Worm (Caenorhabditis elegans): ENCODE results near the gene col-158.

Gene col-158

DNA sequence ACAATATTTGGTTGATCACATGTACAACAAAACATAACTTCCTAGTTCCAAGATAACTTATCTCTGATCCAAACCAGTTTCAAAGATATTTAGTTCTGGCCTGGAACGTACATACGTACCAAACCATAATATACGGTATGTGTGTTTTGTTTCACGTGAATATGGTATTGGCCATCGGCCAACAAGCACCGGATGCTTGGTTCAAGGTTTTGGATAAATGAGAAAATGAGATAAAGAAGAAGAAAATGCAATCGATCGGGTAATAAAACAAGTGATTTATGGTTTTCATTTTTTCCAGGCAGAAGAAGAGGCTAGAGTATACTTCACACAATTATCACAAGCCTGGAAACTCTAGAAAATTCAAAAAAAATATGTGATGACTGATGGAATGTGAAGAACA is 34.0 kb upstream of the col-158 start:
- TF ChIP-seq scrt-1 (GFP tag; IDR thresholded peaks at IDR 0.05), result no peak
- no peak for TF ChIP-seq aly-1 (tag; optimal IDR thresholded peaks at IDR 0.05)

DNA sequence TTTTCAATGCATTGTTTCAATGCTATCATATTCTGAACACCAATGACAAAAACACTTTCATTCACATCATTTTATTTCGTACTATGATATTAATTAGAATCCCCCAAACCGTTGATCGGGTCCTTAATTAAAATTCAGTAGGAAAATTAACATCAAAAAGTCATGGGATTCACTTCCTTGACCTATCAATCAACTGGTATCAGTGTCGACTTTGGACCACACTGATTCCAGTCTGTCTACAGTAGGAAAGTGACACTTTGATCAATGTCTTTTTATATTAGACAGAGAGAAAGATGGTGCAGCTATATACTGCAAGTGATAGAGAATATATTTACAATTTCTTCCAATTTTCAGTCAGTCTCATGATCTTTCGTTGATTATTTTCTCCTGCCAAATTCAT is 33.0 kb upstream of the col-158 start:
- TF ChIP-seq hmbx-1 (tag; optimal IDR thresholded peaks at IDR 0.05) (no peak), hnd-1 (tag; optimal IDR thresholded peaks at IDR 0.05) (no peak), B0310.2 (tag; optimal IDR thresholded peaks at IDR 0.05) (no peak), ets-7 (tag; optimal IDR thresholded peaks at IDR 0.05) (no peak), scrt-1 (GFP tag; IDR thresholded peaks at IDR 0.05) (no peak), ama-1 (optimal IDR thresholded peaks at IDR 0.05) (no peak), ceh-13 (GFP tag; optimal IDR thresholded peaks at IDR 0.05) (no peak), tbx-37 (GFP tag; conservative IDR thresholded peaks at IDR 0.05) (no peak), flt-1 (GFP tag; IDR thresholded peaks at IDR 0.05) (no peak), ceh-36 (tag; optimal IDR thresholded peaks at IDR 0.05) (no peak), pes-1 (GFP tag; IDR thresholded peaks at IDR 0.05) (no peak), hmg-4 (GFP tag; optimal IDR thresholded peaks at IDR 0.05) (no peak), tra-4 (tag; optimal IDR thresholded peaks at IDR 0.05) (no peak), sea-1 (GFP tag; conservative IDR thresholded peaks at IDR 0.05) (no peak), aly-1 (tag; optimal IDR thresholded peaks at IDR 0.05) (no peak), F13C5.2 (tag; optimal IDR thresholded peaks at IDR 0.05) (no peak), tbx-11 (GFP tag; IDR thresholded peaks at IDR 0.05) (no peak)

DNA sequence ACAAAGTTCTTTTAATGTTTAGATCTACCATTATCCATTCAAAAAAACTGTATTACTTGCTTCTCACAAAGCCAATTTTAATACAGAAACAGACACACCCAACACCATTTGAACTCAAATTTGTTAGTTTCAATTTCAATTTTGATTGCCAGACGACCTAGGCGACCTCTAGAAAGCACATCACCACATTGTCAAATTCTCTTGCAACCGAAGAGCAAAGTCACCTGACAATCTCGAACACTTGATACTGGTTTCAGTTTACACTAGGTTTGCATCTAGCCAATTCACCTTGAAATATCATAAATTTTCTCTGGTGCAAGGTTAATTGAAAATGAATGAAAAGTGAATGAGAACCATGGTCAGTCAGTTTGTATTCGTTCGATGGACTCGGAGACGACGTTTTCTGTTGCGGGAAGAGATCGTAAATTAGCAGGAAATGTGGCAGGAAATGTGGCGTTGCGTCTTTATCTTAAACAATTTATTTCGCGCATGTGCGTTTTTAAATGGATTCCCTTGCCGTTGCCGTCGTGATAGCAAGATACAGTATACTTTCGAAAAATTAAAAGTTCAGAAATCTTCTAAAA is 32.0 kb upstream of the col-158 start:
- TF ChIP-seq flt-1 (GFP tag; IDR thresholded peaks at IDR 0.05) (no peak), B0310.2 (tag; optimal IDR thresholded peaks at IDR 0.05) (no peak), tbx-37 (GFP tag; conservative IDR thresholded peaks at IDR 0.05) (no peak), sea-1 (GFP tag; conservative IDR thresholded peaks at IDR 0.05) (no peak), pes-1 (GFP tag; IDR thresholded peaks at IDR 0.05) (no peak), scrt-1 (GFP tag; IDR thresholded peaks at IDR 0.05) (no peak), tra-4 (tag; optimal IDR thresholded peaks at IDR 0.05) (no peak), ceh-13 (GFP tag; optimal IDR thresholded peaks at IDR 0.05) (no peak), aly-1 (tag; optimal IDR thresholded peaks at IDR 0.05) (no peak), F13C5.2 (tag; optimal IDR thresholded peaks at IDR 0.05) (no peak), hmbx-1 (tag; optimal IDR thresholded peaks at IDR 0.05) (no peak), ama-1 (optimal IDR thresholded peaks at IDR 0.05) (no peak), ceh-36 (tag; optimal IDR thresholded peaks at IDR 0.05) (no peak), ets-7 (tag; optimal IDR thresholded peaks at IDR 0.05) (no peak), tbx-11 (GFP tag; IDR thresholded peaks at IDR 0.05) (no peak), hmg-4 (GFP tag; optimal IDR thresholded peaks at IDR 0.05) (no peak), hnd-1 (tag; optimal IDR thresholded peaks at IDR 0.05) (no peak)

ce11 chrV:11798320-11798719 is 31.1 kb upstream of the col-158 start:
- TF ChIP-seq F13C5.2 (tag; optimal IDR thresholded peaks at IDR 0.05) (no peak), hnd-1 (tag; optimal IDR thresholded peaks at IDR 0.05) (no peak), B0310.2 (tag; optimal IDR thresholded peaks at IDR 0.05) (no peak), tbx-37 (GFP tag; conservative IDR thresholded peaks at IDR 0.05) (no peak)

DNA sequence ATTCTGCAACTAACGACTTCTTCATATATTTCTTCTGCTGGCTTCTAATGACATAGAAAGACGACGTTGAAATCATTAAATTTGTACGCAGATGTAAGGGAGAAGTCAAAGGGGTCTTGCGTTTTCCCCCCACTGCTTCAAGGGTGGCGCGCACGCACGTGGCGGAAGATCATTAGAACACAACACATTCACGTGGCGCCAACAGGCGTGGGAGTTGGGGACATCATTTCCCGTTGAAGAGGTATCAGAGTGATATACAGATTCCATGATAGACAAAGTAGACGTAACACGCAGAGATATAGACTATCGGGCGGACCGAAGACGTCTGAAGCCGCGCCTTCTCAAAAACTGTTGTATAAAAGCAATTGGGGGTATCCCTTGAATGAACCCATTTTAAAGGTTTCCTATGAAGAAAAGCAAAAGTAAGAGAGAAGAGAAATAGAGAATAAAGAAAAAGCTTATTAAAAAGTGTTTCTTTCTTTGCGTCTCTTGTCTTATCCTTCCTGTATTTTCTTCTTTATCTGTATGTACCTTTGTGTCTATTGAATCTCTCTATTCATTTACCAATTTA is 30.0 kb upstream of the col-158 start:
- TF ChIP-seq tbx-11 (GFP tag; IDR thresholded peaks at IDR 0.05), result no peak
- TF ChIP-seq ets-7 (tag; optimal IDR thresholded peaks at IDR 0.05), result no peak
- TF ChIP-seq ceh-36 (tag; optimal IDR thresholded peaks at IDR 0.05), result no peak
- TF ChIP-seq F13C5.2 (tag; optimal IDR thresholded peaks at IDR 0.05), result no peak
- TF ChIP-seq pes-1 (GFP tag; IDR thresholded peaks at IDR 0.05), result no peak
- TF ChIP-seq scrt-1 (GFP tag; IDR thresholded peaks at IDR 0.05), result no peak
- TF ChIP-seq hnd-1 (tag; optimal IDR thresholded peaks at IDR 0.05), result no peak
- TF ChIP-seq B0310.2 (tag; optimal IDR thresholded peaks at IDR 0.05), result no peak
- TF ChIP-seq ama-1 (optimal IDR thresholded peaks at IDR 0.05), result no peak
- no peak for TF ChIP-seq sea-1 (GFP tag; conservative IDR thresholded peaks at IDR 0.05)
- no peak for TF ChIP-seq tra-4 (tag; optimal IDR thresholded peaks at IDR 0.05)
- no peak for TF ChIP-seq ceh-13 (GFP tag; optimal IDR thresholded peaks at IDR 0.05)
- no peak for TF ChIP-seq hmbx-1 (tag; optimal IDR thresholded peaks at IDR 0.05)
- TF ChIP-seq tbx-37 (GFP tag; conservative IDR thresholded peaks at IDR 0.05), result no peak
- TF ChIP-seq aly-1 (tag; optimal IDR thresholded peaks at IDR 0.05), result no peak
- TF ChIP-seq hmg-4 (GFP tag; optimal IDR thresholded peaks at IDR 0.05), result no peak
- TF ChIP-seq flt-1 (GFP tag; IDR thresholded peaks at IDR 0.05), result no peak

DNA sequence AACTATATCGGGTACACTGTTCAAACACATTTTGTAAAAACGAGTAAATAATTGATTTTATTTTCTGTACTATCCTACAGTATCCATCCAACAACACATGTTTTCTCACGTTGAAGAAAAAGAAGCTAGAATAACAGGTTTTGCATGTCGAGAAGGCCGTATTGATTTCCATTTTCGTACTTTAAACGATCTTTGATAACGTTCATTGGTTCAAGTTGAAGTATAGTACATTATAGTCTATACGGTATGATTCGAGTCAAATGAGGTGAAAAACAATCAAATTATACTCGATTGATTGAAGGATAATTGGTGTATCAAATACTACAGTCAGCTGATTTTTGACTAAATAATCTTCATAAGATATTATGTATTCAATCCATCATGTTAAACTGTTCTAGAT is 28.9 kb upstream of the col-158 start:
- no peak for TF ChIP-seq B0310.2 (tag; optimal IDR thresholded peaks at IDR 0.05)
- TF ChIP-seq hnd-1 (tag; optimal IDR thresholded peaks at IDR 0.05), result no peak
- no peak for TF ChIP-seq hmbx-1 (tag; optimal IDR thresholded peaks at IDR 0.05)
- no peak for TF ChIP-seq scrt-1 (GFP tag; IDR thresholded peaks at IDR 0.05)
- no peak for TF ChIP-seq ceh-13 (GFP tag; optimal IDR thresholded peaks at IDR 0.05)
- TF ChIP-seq pes-1 (GFP tag; IDR thresholded peaks at IDR 0.05), result no peak

DNA sequence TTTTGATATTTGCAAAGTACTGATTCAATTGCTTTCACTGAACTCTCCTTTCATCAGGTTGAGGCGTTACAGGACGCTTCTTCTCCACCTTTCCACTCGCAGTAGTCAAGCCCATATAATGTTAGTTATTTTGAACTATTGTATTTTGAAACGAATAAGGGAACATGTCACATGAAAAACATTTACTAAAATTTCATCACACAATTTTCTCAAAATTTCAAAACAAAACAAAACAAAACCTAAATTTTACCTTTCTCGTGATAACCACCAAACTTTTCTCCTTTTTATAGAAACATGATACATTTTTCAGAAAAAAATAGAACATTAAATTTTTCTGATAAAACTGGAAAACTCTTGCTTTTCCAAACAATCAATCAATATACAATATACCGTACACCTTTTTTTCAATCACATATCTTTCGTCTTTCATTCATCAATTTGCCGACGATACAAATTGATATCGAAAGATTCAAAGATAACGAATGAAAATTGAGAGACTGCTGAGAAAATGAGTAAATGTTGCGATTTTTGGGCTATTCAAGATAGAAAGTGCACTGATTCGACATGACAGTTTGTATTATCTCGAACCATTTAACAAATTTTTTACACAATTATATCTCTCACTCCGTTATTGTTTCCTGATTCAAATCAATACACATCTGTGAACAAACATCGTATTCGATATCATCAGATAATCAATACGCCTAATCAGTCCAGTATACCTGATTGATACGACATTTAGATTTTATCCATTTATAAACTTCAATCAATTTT is 28.1 kb upstream of the col-158 start:
- TF ChIP-seq ceh-13 (GFP tag; optimal IDR thresholded peaks at IDR 0.05), result no peak
- TF ChIP-seq F13C5.2 (tag; optimal IDR thresholded peaks at IDR 0.05), result no peak
- TF ChIP-seq aly-1 (tag; optimal IDR thresholded peaks at IDR 0.05), result no peak
- TF ChIP-seq hmbx-1 (tag; optimal IDR thresholded peaks at IDR 0.05), result no peak
- no peak for TF ChIP-seq hmg-4 (GFP tag; optimal IDR thresholded peaks at IDR 0.05)
- no peak for TF ChIP-seq B0310.2 (tag; optimal IDR thresholded peaks at IDR 0.05)
- TF ChIP-seq scrt-1 (GFP tag; IDR thresholded peaks at IDR 0.05), result no peak
